Worm (Caenorhabditis elegans): ENCODE measurements around the gene T28C6.10.

T28C6.10 gene

DNA sequence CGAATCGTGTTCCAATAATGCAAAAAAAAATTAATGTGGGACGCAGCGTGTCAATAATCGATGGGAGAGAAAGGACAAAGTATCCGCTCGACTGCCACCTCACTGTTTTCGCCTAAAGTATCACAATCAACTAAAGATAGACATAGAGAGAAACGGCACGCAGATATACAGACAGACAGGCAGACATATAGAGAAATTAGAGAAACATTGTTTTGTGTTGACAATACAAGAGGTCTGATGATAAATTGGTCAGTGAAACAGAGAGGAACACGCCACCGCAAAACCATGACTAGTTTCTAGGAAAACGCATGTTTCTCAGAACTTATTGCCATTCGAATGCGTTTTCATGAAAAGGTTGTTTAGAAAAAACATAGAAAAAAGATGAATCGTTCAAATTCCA, 12.9 kb downstream of the T28C6.10 start, which contains the start of gene T28C6.8 (continued):
- TF ChIP-seq nhr-120 (GFP tag; IDR thresholded peaks at IDR 0.05) (no peak), sdz-38 (tag; optimal IDR thresholded peaks at IDR 0.05) (no peak), sptf-2 (GFP tag; optimal IDR thresholded peaks at IDR 0.05) (no peak), nhr-27 (tag; optimal IDR thresholded peaks at IDR 0.05) (no peak), tlf-1 (GFP tag; optimal IDR thresholded peaks at IDR 0.05) (no peak), madf-10 (tag; optimal IDR thresholded peaks at IDR 0.05) (no peak), attf-3 (GFP tag; conservative IDR thresholded peaks at IDR 0.05) (no peak), ztf-25 (GFP tag; IDR thresholded peaks at IDR 0.05) (no peak)

DNA sequence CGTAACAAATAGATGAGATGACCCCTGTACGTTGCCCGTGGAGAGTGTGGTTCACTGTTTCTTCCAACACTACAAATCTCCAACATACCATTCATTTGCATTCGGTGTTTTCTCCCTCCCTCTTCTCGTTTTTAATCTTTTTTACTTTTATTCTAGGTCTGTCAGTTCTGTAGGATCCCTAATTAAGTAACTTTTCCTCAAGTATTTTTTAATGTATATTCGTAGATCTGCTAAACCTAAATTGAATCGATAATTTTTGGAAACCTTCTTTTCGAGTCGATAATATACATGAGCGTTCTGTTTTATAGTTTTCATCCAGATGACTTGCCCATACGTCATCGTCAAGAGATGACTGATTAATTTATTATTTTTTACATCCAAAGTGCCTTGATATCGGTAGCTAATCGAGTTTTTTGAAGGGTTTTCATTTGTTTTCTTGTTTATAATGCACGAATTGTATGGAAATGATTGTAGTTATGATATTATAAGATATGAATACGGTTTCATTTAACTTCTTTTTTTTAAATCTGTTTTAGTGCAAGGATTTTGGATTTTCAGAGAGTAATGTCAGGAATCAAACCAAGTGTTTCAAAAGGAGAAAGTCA, 22.5 kb downstream of the T28C6.10 start, which contains the start of the genes T28C6.11 and T11B7.1:
T28C6.11 (minus strand) TSS at position 101 of the 605 bp plus-strand sequence.
T11B7.1 (plus strand) TSS at position 555 of the 605 bp plus-strand sequence.
- TF ChIP-seq ekl-4 (GFP tag; IDR thresholded peaks at IDR 0.05) (no peak), atf-7 (tag; optimal IDR thresholded peaks at IDR 0.05) (no peak), F33H1.4 (GFP tag; IDR thresholded peaks at IDR 0.05) (no peak), F57A8.1 (GFP tag; optimal IDR thresholded peaks at IDR 0.05) (no peak), dox-1 (GFP tag; IDR thresholded peaks at IDR 0.05) (no peak), F39B2.1 (GFP tag; IDR thresholded peaks at IDR 0.05) (no peak), madf-3 (GFP tag; IDR thresholded peaks at IDR 0.05) (no peak), egl-18 (GFP tag; IDR thresholded peaks at IDR 0.05) (no peak)

DNA sequence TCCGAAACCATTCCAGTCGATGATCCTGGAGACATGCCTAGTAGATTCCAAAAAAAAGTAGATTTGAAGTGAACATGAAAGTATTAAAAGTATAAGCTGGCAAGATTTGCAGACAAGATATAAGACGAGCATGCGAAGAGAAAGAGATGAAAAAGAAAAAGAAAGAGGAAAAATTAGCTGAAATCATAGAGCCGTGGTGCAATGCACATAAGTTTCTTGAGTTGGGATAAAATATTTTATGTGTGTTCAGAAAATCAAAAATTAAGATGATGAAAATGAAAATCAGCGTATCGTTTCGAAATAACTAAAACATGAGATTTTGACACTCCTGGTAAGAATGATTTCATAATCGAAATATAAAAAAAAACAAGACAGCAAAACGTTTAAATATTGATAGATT, 26.7 kb downstream of the T28C6.10 start, which contains the start of gene T11B7.2:
T11B7.2 (minus strand) TSS at position 101 of the 400 bp plus-strand sequence.
- no peak for TF ChIP-seq unc-130 (GFP tag; optimal IDR thresholded peaks at IDR 0.05)
- no peak for TF ChIP-seq repo-1 (tag; optimal IDR thresholded peaks at IDR 0.05)
- TF ChIP-seq nfya-1 (tag; optimal IDR thresholded peaks at IDR 0.05; ENCODE audit: borderline replicate concordance, insufficient read depth) = no peak
- TF ChIP-seq hsf-1 (GFP tag; IDR thresholded peaks at IDR 0.05) = no peak
- TF ChIP-seq T26A5.8 (tag; optimal IDR thresholded peaks at IDR 0.05) = no peak
- TF ChIP-seq efl-1 (GFP tag; optimal IDR thresholded peaks at IDR 0.05) = no peak
- no peak for TF ChIP-seq F57A8.1 (GFP tag; optimal IDR thresholded peaks at IDR 0.05)
- no peak for TF ChIP-seq ztf-25 (GFP tag; IDR thresholded peaks at IDR 0.05)
- TF ChIP-seq tbx-9 (tag; optimal IDR thresholded peaks at IDR 0.05; ENCODE audit: borderline replicate concordance) = no peak
- no peak for TF ChIP-seq ztf-26 (tag; optimal IDR thresholded peaks at IDR 0.05)
- no peak for TF ChIP-seq zim-3 (tag; optimal IDR thresholded peaks at IDR 0.05)
- TF ChIP-seq let-526 (GFP tag; IDR thresholded peaks at IDR 0.05) = no peak
- TF ChIP-seq nhr-179 (tag; optimal IDR thresholded peaks at IDR 0.05) = no peak

DNA sequence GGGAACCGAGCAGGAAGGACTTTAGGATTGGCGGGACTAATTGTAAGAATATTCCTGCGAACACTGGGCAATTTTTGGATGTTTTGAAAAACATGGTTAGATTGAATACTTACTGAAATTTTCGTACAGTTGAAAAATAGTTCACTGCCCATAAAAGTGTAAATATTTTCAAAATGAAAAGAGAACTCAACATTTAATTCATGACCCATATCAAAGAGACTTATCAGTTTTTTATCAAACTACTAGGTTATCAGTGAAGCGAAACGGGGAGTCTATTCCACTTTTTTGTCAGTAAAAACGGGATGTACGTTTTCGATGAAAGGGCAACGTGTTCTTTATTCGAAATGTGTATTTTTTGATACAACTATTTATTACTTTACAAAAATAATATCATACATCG, 28.2 kb downstream of the T28C6.10 start:
- TF ChIP-seq mxl-1 (tag; optimal IDR thresholded peaks at IDR 0.05) = no peak
- peak; percentile 68 for TF ChIP-seq nhr-80 (tag; optimal IDR thresholded peaks at IDR 0.05)

DNA sequence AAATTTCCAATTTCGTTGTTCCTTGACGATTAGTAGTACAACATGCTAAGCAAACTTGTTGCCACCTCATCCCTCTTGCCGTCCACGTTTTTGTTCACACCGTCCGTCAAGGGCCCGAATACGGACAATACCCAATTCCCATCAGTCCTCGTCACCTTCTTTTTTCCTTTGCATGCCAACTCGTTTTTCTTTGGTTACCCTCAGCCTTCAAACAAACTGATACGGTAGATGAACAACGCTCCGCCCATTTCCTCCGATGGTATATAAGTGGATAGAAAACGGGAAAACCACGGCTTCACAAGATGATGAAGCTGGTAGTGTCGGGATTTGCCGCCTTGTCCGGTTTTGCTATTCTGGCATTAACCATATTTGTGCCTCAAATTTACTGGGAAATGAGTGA, 30.2 kb downstream of the T28C6.10 start, which contains the start of gene col-118:
col-118 (plus strand) TSS at position 301 of the 400 bp plus-strand sequence.
- TF ChIP-seq lin-40 (tag; optimal IDR thresholded peaks at IDR 0.05) = no peak
- TF ChIP-seq F55B11.4 (tag; optimal IDR thresholded peaks at IDR 0.05; ENCODE audit: borderline replicate concordance, insufficient read depth) = no peak
- TF ChIP-seq fkh-3 (tag; optimal IDR thresholded peaks at IDR 0.05) = no peak
- no peak for TF ChIP-seq egl-44 (GFP tag; IDR thresholded peaks at IDR 0.05)
- no peak for TF ChIP-seq zim-3 (tag; optimal IDR thresholded peaks at IDR 0.05)
- no peak for TF ChIP-seq ets-4 (GFP tag; optimal IDR thresholded peaks at IDR 0.05)
- TF ChIP-seq xnd-1 (tag; optimal IDR thresholded peaks at IDR 0.05) = no peak
- TF ChIP-seq Y79H2A.3 (GFP tag; conservative IDR thresholded peaks at IDR 0.05) = no peak
- no peak for TF ChIP-seq nfyb-1 (GFP tag; IDR thresholded peaks at IDR 0.05)
- TF ChIP-seq akir-1 (GFP tag; optimal IDR thresholded peaks at IDR 0.05) = no peak
- TF ChIP-seq madf-3 (GFP tag; IDR thresholded peaks at IDR 0.05) = no peak

Measured in whole organism, young adult.